Fruit fly (Drosophila melanogaster): ENCODE measurements around the gene gzl.

dm6 chr3R:6428935-6429334, 46.2 kb downstream of the gzl start:
- TF ChIP-seq Taf1 (GFP tag; IDR thresholded peaks at IDR 0.05) (no peak), CG9215 (GFP tag; IDR thresholded peaks at IDR 0.05) (no peak), CG15073 (GFP tag; optimal IDR thresholded peaks at IDR 0.05) (no peak), CG4820 (GFP tag; optimal IDR thresholded peaks at IDR 0.05) (no peak)
